Worm (Caenorhabditis elegans) whole organism, L4 larva: ENCODE data around the gene srpa-68.
A peak's percentile ranks its signal among the peaks of the same experiment; 100 is the strongest.

ENCODE experiments used
- F37D6.2 ChIP-seq: sonication (generic microtip); optimal IDR thresholded peaks from 2 replicates; lab custom pipeline; 2016; ENCODE audit warnings: mild to moderate bottlenecking, missing genetic modification characterization, missing compliant biosample characterization
- F49E8.2 ChIP-seq: sonication (generic microtip); optimal IDR thresholded peaks from 2 replicates; lab custom pipeline; 2016; ENCODE audit warnings: missing compliant biosample characterization, mild to moderate bottlenecking, missing genetic modification characterization, borderline replicate concordance
- R02D3.7 ChIP-seq: fragments of 150-350 bp; sonication (generic microtip); optimal IDR thresholded peaks from 3 replicates; lab custom pipeline; 2014; ENCODE audit warnings: missing biosample characterization, missing genetic modification characterization
- Y5F2A.4 ChIP-seq: fragments of 200-800 bp; sonication (Bioruptor generic); optimal IDR thresholded peaks from 2 replicates; lab custom pipeline; 2018; ENCODE audit warnings: mild to moderate bottlenecking, missing genetic modification characterization, missing compliant biosample characterization
- Y75B8A.6 ChIP-seq: fragments of 200-800 bp; sonication (Bioruptor generic); IDR thresholded peaks from 2 replicates; pipeline ENCODE4 v1.3.6; 2022; ENCODE audit warnings: missing genetic modification reagents, missing genetic modification characterization, missing compliant biosample characterization
- ama-1 ChIP-seq: fragments of 150-350 bp; optimal IDR thresholded peaks from 2 replicates; lab custom pipeline; 2014; ENCODE audit warnings: inconsistent platforms, mixed read lengths
- arid-1 ChIP-seq: fragments of 200-800 bp; sonication (Bioruptor generic); conservative IDR thresholded peaks from 2 replicates; pipeline ENCODE4 v1.3.6; 2022; ENCODE audit warnings: missing genetic modification reagents, missing genetic modification characterization, missing compliant biosample characterization
- attf-4 ChIP-seq: sonication (generic microtip); optimal IDR thresholded peaks from 3 replicates; lab custom pipeline; 2017; ENCODE audit warnings: missing biosample characterization, missing genetic modification characterization
- ceh-62 ChIP-seq: sonication (generic microtip); optimal IDR thresholded peaks from 2 replicates; lab custom pipeline; 2017; ENCODE audit warnings: missing biosample characterization, missing genetic modification characterization
- ces-1 ChIP-seq: fragments of 150-350 bp; sonication (generic microtip); optimal IDR thresholded peaks from 4 replicates; lab custom pipeline; 2014; ENCODE audit warnings: missing biosample characterization, missing genetic modification reagents, missing genetic modification characterization
- ctbp-1 ChIP-seq: fragments of 200-800 bp; sonication (Bioruptor generic); IDR thresholded peaks from 2 replicates; pipeline ENCODE4 v1.3.6; 2022; ENCODE audit warnings: missing genetic modification reagents, missing genetic modification characterization, missing compliant biosample characterization
- daf-12 ChIP-seq: fragments of 150-350 bp; optimal IDR thresholded peaks from 2 replicates; lab custom pipeline; 2014; ENCODE audit warnings: missing biosample characterization, missing genetic modification reagents, missing genetic modification characterization
- daf-8 ChIP-seq: fragments of 200-800 bp; sonication (Bioruptor generic); IDR thresholded peaks from 2 replicates; pipeline ENCODE4 v1.3.6; 2022; ENCODE audit warnings: missing genetic modification characterization, missing compliant biosample characterization
- dmd-6 ChIP-seq: fragments of 200-800 bp; sonication (Bioruptor generic); IDR thresholded peaks from 2 replicates; pipeline ENCODE4 v1.3.6; 2022; ENCODE audit warnings: missing genetic modification reagents, missing genetic modification characterization, missing compliant biosample characterization
- dmd-9 ChIP-seq: fragments of 200-800 bp; sonication (Bioruptor generic); IDR thresholded peaks from 2 replicates; pipeline ENCODE4 v1.3.6; 2022; ENCODE audit warnings: missing genetic modification reagents, missing genetic modification characterization, missing compliant biosample characterization
- dve-1 ChIP-seq: sonication (generic microtip); optimal IDR thresholded peaks from 2 replicates; lab custom pipeline; 2017; ENCODE audit warnings: antibody characterized with exemption, mild to moderate bottlenecking, missing genetic modification characterization, missing compliant biosample characterization; ENCODE audit not compliant: insufficient read depth
- egl-27 ChIP-seq: sonication (generic microtip); optimal IDR thresholded peaks from 3 replicates; lab custom pipeline; 2017; ENCODE audit warnings: missing biosample characterization, missing genetic modification reagents, missing genetic modification characterization
- hlh-30 ChIP-seq: sonication (generic microtip); optimal IDR thresholded peaks from 2 replicates; lab custom pipeline; 2017; ENCODE audit warnings: antibody characterized with exemption, mild to moderate bottlenecking, missing genetic modification characterization, missing compliant biosample characterization; ENCODE audit not compliant: insufficient read depth
- lim-7 ChIP-seq: fragments of 200-800 bp; sonication (Bioruptor generic); IDR thresholded peaks from 2 replicates; pipeline ENCODE4 v1.3.6; 2022; ENCODE audit warnings: missing genetic modification characterization, missing compliant biosample characterization
- lin-1 ChIP-seq: fragments of 200-800 bp; sonication (Bioruptor generic); IDR thresholded peaks from 2 replicates; pipeline ENCODE4 v1.3.6; 2022; ENCODE audit warnings: missing genetic modification reagents, missing genetic modification characterization, missing compliant biosample characterization
- lin-15B ChIP-seq: fragments of 150-350 bp; sonication (generic microtip); optimal IDR thresholded peaks from 3 replicates; lab custom pipeline; 2014; ENCODE audit warnings: missing biosample characterization, missing genetic modification characterization
- lin-29 ChIP-seq: fragments of 200-800 bp; sonication (Bioruptor generic); IDR thresholded peaks from 2 replicates; pipeline ENCODE4 v1.3.6; 2022; ENCODE audit warnings: missing genetic modification reagents, missing genetic modification characterization, missing compliant biosample characterization
- lin-38 ChIP-seq: fragments of 200-800 bp; sonication (Bioruptor generic); IDR thresholded peaks from 2 replicates; pipeline ENCODE4 v1.3.6; 2022; ENCODE audit warnings: missing genetic modification reagents, missing genetic modification characterization, missing compliant biosample characterization
- lir-3 ChIP-seq: sonication (generic microtip); optimal IDR thresholded peaks from 2 replicates; lab custom pipeline; 2016; ENCODE audit warnings: mild to moderate bottlenecking, missing genetic modification characterization, missing compliant biosample characterization
- madf-5 ChIP-seq, 2 experiments: fragments of 200-800 bp; sonication (Bioruptor generic); IDR thresholded peaks; 2 replicates each; pipeline ENCODE4 v1.3.6; 2022; ENCODE audit warnings: missing compliant biosample characterization in 2 of 2, missing genetic modification characterization in 2 of 2
- madf-9 ChIP-seq: fragments of 200-800 bp; sonication (Bioruptor generic); conservative IDR thresholded peaks from 2 replicates; pipeline ENCODE4 v1.3.6; 2022; ENCODE audit warnings: missing genetic modification reagents, missing genetic modification characterization, missing compliant biosample characterization
- mdt-29 ChIP-seq: fragments of 200-800 bp; sonication (Bioruptor generic); IDR thresholded peaks from 2 replicates; pipeline ENCODE4 v1.3.6; 2022; ENCODE audit warnings: missing genetic modification reagents, missing genetic modification characterization, missing compliant biosample characterization
- mep-1 ChIP-seq: fragments of 150-350 bp; sonication (generic microtip); optimal IDR thresholded peaks from 3 replicates; lab custom pipeline; 2014; ENCODE audit warnings: missing biosample characterization, missing genetic modification characterization
- mes-2 ChIP-seq: sonication (generic microtip); optimal IDR thresholded peaks from 2 replicates; lab custom pipeline; 2016; ENCODE audit warnings: missing genotype, mild to moderate bottlenecking, missing genetic modification characterization, missing compliant biosample characterization; ENCODE audit not compliant: poor library complexity, severe bottlenecking
- mxl-2 ChIP-seq: fragments of 200-800 bp; sonication (Bioruptor generic); conservative IDR thresholded peaks from 2 replicates; pipeline ENCODE4 v1.3.6; 2022; ENCODE audit warnings: missing genetic modification reagents, missing genetic modification characterization, missing compliant biosample characterization
- mxl-3 ChIP-seq: fragments of 200-800 bp; sonication (Bioruptor generic); optimal IDR thresholded peaks from 2 replicates; lab custom pipeline; 2018; ENCODE audit warnings: mild to moderate bottlenecking, missing genetic modification characterization, missing compliant biosample characterization
- nhr-10 ChIP-seq: fragments of 150-350 bp; optimal IDR thresholded peaks from 2 replicates; lab custom pipeline; 2014; ENCODE audit warnings: missing biosample characterization, missing genetic modification characterization
- nhr-11 ChIP-seq: fragments of 150-350 bp; optimal IDR thresholded peaks from 2 replicates; lab custom pipeline; 2014; ENCODE audit warnings: missing biosample characterization, missing genetic modification characterization
- nhr-111 ChIP-seq: fragments of 200-800 bp; sonication (Bioruptor generic); optimal IDR thresholded peaks from 2 replicates; lab custom pipeline; 2018; ENCODE audit warnings: mild to moderate bottlenecking, missing genetic modification characterization, missing compliant biosample characterization
- nhr-48 ChIP-seq: sonication (generic microtip); optimal IDR thresholded peaks from 2 replicates; lab custom pipeline; 2016; ENCODE audit warnings: mild to moderate bottlenecking, missing genetic modification characterization, missing compliant biosample characterization
- nhr-76 ChIP-seq: fragments of 150-350 bp; optimal IDR thresholded peaks from 2 replicates; lab custom pipeline; 2014; ENCODE audit warnings: missing biosample characterization, missing genetic modification characterization
- nhr-77 ChIP-seq: fragments of 150-350 bp; optimal IDR thresholded peaks from 2 replicates; lab custom pipeline; 2014; ENCODE audit warnings: missing biosample characterization, missing genetic modification characterization
- php-3 ChIP-seq: fragments of 200-800 bp; sonication (Bioruptor generic); IDR thresholded peaks from 2 replicates; pipeline ENCODE4 v1.3.6; 2022; ENCODE audit warnings: missing genetic modification reagents, missing genetic modification characterization, missing compliant biosample characterization
- saeg-2 ChIP-seq: fragments of 200-800 bp; sonication (Bioruptor generic); IDR thresholded peaks from 2 replicates; pipeline ENCODE4 v1.3.6; 2022; ENCODE audit warnings: missing genetic modification reagents, missing genetic modification characterization, missing compliant biosample characterization
- sdz-12 ChIP-seq: fragments of 200-800 bp; sonication (Bioruptor generic); optimal IDR thresholded peaks from 2 replicates; lab custom pipeline; 2018; ENCODE audit warnings: mild to moderate bottlenecking, missing genetic modification characterization, missing compliant biosample characterization
- set-16 ChIP-seq: fragments of 200-800 bp; sonication (Bioruptor generic); IDR thresholded peaks from 2 replicates; pipeline ENCODE4 v1.3.6; 2022; ENCODE audit warnings: missing genetic modification reagents, missing genetic modification characterization, missing compliant biosample characterization
- skn-1 ChIP-seq: fragments of 150-350 bp; optimal IDR thresholded peaks from 2 replicates; lab custom pipeline; 2014; ENCODE audit warnings: missing biosample characterization, missing genetic modification characterization
- unc-130 ChIP-seq: sonication (generic microtip); optimal IDR thresholded peaks from 2 replicates; lab custom pipeline; 2016; ENCODE audit warnings: missing genetic modification reagents, missing genetic modification characterization, missing compliant biosample characterization
- unc-62 ChIP-seq, 3 experiments: fragments of 150-350 bp in 1 of 3; sonication (generic microtip); optimal IDR thresholded peaks in 2 of 3; peaks in 1 of 3; 1 replicate in 1 of 3; 2 replicates in 2 of 3; lab custom pipeline; 2014 to 2017; ENCODE audit warnings: missing biosample characterization in 3 of 3, missing genetic modification characterization in 3 of 3, missing genetic modification reagents in 3 of 3, missing genotype in 1 of 3
- zag-1 ChIP-seq: fragments of 150-350 bp; optimal IDR thresholded peaks from 2 replicates; lab custom pipeline; 2014; ENCODE audit warnings: missing biosample characterization, missing genetic modification characterization
- zfp-2 ChIP-seq: sonication (generic microtip); optimal IDR thresholded peaks from 2 replicates; lab custom pipeline; 2016; ENCODE audit warnings: mild to moderate bottlenecking, missing genetic modification characterization, missing compliant biosample characterization
- zfp-3 ChIP-seq: fragments of 200-800 bp; sonication (Bioruptor generic); conservative IDR thresholded peaks from 2 replicates; pipeline ENCODE4 v1.3.6; 2022; ENCODE audit warnings: missing genetic modification reagents, missing genetic modification characterization, missing compliant biosample characterization
- zip-11 ChIP-seq: fragments of 200-800 bp; sonication (Bioruptor generic); IDR thresholded peaks from 2 replicates; pipeline ENCODE4 v1.3.6; 2022; ENCODE audit warnings: missing genetic modification characterization, missing compliant biosample characterization
- ztf-11 ChIP-seq: fragments of 150-350 bp; optimal IDR thresholded peaks from 2 replicates; lab custom pipeline; 2014; ENCODE audit warnings: missing biosample characterization, missing genetic modification characterization

The srpa-68 gene

ce11 chrV:12303453-12304077 lies 12.1 kb upstream of the srpa-68 start (continued):
- TF ChIP-seq nhr-77 (tag; lab: Kevin White, UChicago) = peak; percentile 75
- peak; percentile 35 for TF ChIP-seq R02D3.7 (tag; lab: Kevin White, UChicago)
- TF ChIP-seq ztf-11 (tag; lab: Kevin White, UChicago) = peak; percentile 49
- TF ChIP-seq lin-1 (GFP tag; lab: Robert Waterston, UW) = peak; percentile 98
- TF ChIP-seq zfp-3 (GFP tag; lab: Robert Waterston, UW) = peak; percentile 94
- TF ChIP-seq arid-1 = peak; percentile 99
- peak; percentile 83 for TF ChIP-seq unc-130 (GFP tag; lab: Kevin White, UChicago)
- peak; percentile 83 for TF ChIP-seq attf-4 (tag; lab: Kevin White, UChicago)
- no peak for TF ChIP-seq nhr-10 (tag; lab: Kevin White, UChicago)
- TF ChIP-seq php-3 (GFP tag; lab: Robert Waterston, UW) = peak; percentile 99
- TF ChIP-seq Y5F2A.4 (GFP tag; lab: Kevin White, UChicago) = peak; percentile 98
- TF ChIP-seq nhr-11 (tag; lab: Kevin White, UChicago) = peak; percentile 47
- peak; percentile 38 for TF ChIP-seq egl-27 (tag; lab: Kevin White, UChicago)
- TF ChIP-seq dve-1 = peak; percentile 89
- TF ChIP-seq daf-8 (GFP tag; lab: Robert Waterston, UW) = peak; percentile 96
- peak; percentile 93 for TF ChIP-seq mxl-2 (GFP tag; lab: Robert Waterston, UW)
- peak; percentile 95 for TF ChIP-seq madf-9 (GFP tag; lab: Robert Waterston, UW)
- peak; percentile 26 for TF ChIP-seq zag-1 (tag; lab: Kevin White, UChicago)
- peak; percentile 95 for TF ChIP-seq lir-3 (tag; lab: Kevin White, UChicago)
- peak; percentile 91 for TF ChIP-seq ama-1 (lab: Kevin White, UChicago)
- peak; percentile 95 for TF ChIP-seq F49E8.2 (tag; lab: Kevin White, UChicago)
- peak; percentile 93 for TF ChIP-seq lin-38 (GFP tag; lab: Robert Waterston, UW)
- TF ChIP-seq ceh-62 (tag; lab: Kevin White, UChicago) = no peak
- peak in 1 of 2 experiments; percentile 86 for TF ChIP-seq unc-62 (GFP tag; optimal IDR thresholded peaks at IDR 0.05 in 1 of 2; lab: Kevin White, UChicago)
- TF ChIP-seq unc-62 (tag; optimal IDR thresholded peaks at IDR 0.05; lab: Kevin White, UChicago) = no peak
- peak; percentile 99 for TF ChIP-seq saeg-2
- TF ChIP-seq mxl-3 (GFP tag; lab: Kevin White, UChicago) = peak; percentile 91
- TF ChIP-seq Y75B8A.6 (GFP tag; lab: Robert Waterston, UW) = peak; percentile 96
- TF ChIP-seq dmd-9 = peak; percentile 96
- peak; percentile 100 for TF ChIP-seq nhr-111
- no peak for TF ChIP-seq daf-12 (tag; lab: Kevin White, UChicago)
- peak; percentile 95 for TF ChIP-seq mdt-29
- TF ChIP-seq lin-15B (tag; lab: Kevin White, UChicago) = no peak
- TF ChIP-seq mes-2 (tag; lab: Kevin White, UChicago) = peak; percentile 95
- TF ChIP-seq nhr-76 (tag; lab: Kevin White, UChicago) = no peak
- peak; percentile 91 for TF ChIP-seq mep-1 (tag; lab: Kevin White, UChicago)
- peak; percentile 100 for TF ChIP-seq lim-7
- peak; percentile 88 for TF ChIP-seq hlh-30 (tag; lab: Kevin White, UChicago)

ce11 chrV:12301985-12302591 lies 10.6 kb upstream of the srpa-68 start, which contains the start of the genes frm-7 and F55C5.17:
TSS of gene frm-7 (plus strand) at chrV:12302484.
TSS of gene F55C5.17 (plus strand) at chrV:12302541.
- no peak for TF ChIP-seq set-16 (GFP tag; lab: Robert Waterston, UW)
- TF ChIP-seq daf-8 (GFP tag; lab: Robert Waterston, UW) = no peak
- TF ChIP-seq ctbp-1 (GFP tag; lab: Robert Waterston, UW) = no peak
- no peak for TF ChIP-seq zfp-2
- TF ChIP-seq nhr-77 (tag; lab: Kevin White, UChicago) = no peak
- TF ChIP-seq zip-11 (GFP tag; lab: Robert Waterston, UW) = no peak
- TF ChIP-seq nhr-48 (tag; lab: Kevin White, UChicago) = peak; percentile 26
- TF ChIP-seq sdz-12 (GFP tag; lab: Kevin White, UChicago) = no peak
- no peak for TF ChIP-seq attf-4 (tag; lab: Kevin White, UChicago)
- TF ChIP-seq F37D6.2 = no peak
- peak; percentile 54 for TF ChIP-seq dmd-6
- TF ChIP-seq Y75B8A.6 (GFP tag; lab: Robert Waterston, UW) = no peak
- TF ChIP-seq lin-1 (GFP tag; lab: Robert Waterston, UW) = no peak
- no peak for TF ChIP-seq lin-29 (GFP tag; lab: Robert Waterston, UW)
- no peak for TF ChIP-seq lir-3 (tag; lab: Kevin White, UChicago)
- TF ChIP-seq ces-1 (GFP tag; lab: Kevin White, UChicago) = no peak
- no peak for TF ChIP-seq madf-5 (GFP tag; IDR thresholded peaks at IDR 0.05; lab: Robert Waterston, UW)
- no peak for TF ChIP-seq skn-1 (tag; lab: Kevin White, UChicago)
